Worm (Caenorhabditis elegans): ENCODE measurements around the gene F02H6.2.

The F02H6.2 gene

DNA sequence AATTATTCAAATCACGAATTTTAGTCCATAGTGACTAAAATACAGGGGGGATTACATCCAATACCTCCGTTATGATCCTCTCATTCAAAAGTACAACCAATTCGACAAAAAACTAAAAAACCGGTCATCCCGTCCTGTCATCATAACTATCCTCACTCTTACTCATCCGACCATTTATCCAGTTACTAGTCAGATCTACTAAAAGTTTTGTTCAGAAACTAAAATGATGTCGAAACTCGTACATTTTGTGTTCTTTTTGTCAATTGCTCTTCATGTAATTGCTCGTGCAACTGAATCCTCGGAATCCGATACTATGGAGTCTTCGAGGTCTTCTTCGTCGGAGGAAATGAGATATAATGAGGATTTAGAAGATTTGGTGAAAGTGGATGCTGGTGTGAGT, 19.2 kb upstream of the F02H6.2 start, which contains the start of gene R05A10.2:
TSS of gene R05A10.2 (plus strand) at position 214 of the 400 bp plus-strand sequence.
- TF ChIP-seq nhr-232 (tag; optimal IDR thresholded peaks at IDR 0.05) = no peak
- no peak for TF ChIP-seq gmeb-2 (tag; optimal IDR thresholded peaks at IDR 0.05)
- no peak for TF ChIP-seq fax-1 (tag; optimal IDR thresholded peaks at IDR 0.05)
- TF ChIP-seq hlh-30 (tag; optimal IDR thresholded peaks at IDR 0.05; ENCODE audit: insufficient read depth) = no peak
- TF ChIP-seq pat-9 (tag; optimal IDR thresholded peaks at IDR 0.05) = no peak
- TF ChIP-seq ceh-24 (tag; optimal IDR thresholded peaks at IDR 0.05) = no peak
- no peak for TF ChIP-seq lin-11 (tag; optimal IDR thresholded peaks at IDR 0.05)
- no peak for TF ChIP-seq pqm-1 (tag; optimal IDR thresholded peaks at IDR 0.05)

DNA sequence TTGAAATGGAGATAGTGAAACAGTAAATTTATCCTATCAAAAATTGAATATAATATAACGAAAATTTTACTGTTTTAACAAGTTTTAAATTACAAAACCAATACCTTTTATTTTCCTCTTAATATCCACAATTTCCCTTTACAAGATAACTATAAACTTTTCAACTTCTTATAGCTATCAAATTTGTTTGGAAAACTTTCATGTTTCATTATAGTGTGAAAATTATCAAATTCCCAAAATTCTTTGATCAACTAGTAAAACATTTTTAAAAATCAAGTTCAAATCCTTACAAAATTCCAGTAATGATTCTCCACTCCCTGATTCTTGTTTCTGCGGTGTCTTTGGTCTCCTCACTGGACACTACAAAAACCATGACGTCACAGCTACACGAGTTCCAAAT, 14.2 kb upstream of the F02H6.2 start, which contains the start of gene R05A10.1:
TSS of gene R05A10.1 (plus strand) at position 301 of the 400 bp plus-strand sequence.
- TF ChIP-seq lin-11 (tag; optimal IDR thresholded peaks at IDR 0.05) (no peak), sox-2 (GFP tag; IDR thresholded peaks at IDR 0.05) (no peak)

DNA sequence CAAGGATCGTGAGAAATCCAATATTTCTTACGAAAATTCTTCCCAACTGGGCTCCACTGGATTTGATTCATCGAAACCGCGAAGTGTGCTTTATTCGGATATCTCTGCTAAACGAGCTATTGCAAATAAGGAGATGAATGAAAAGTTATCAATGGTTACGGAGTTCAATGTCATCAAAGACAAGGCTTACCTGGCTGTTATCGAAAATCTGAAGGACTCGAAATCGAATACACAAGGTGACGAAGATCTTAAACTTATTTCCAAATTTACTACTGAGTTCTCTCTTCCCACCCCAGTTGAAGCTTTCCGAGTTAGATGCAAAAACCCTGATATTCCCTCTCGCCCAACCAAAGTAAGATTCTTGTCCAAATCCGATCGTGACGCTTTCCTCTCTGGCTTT, 10.0 kb upstream of the F02H6.2 start:
- TF ChIP-seq elt-4 (tag; optimal IDR thresholded peaks at IDR 0.05) = no peak
- no peak for TF ChIP-seq hlh-30 (tag; optimal IDR thresholded peaks at IDR 0.05; ENCODE audit: insufficient read depth)
- TF ChIP-seq ceh-6 (GFP tag; optimal IDR thresholded peaks at IDR 0.05) = no peak
- no peak for TF ChIP-seq sdc-2 (tag; optimal IDR thresholded peaks at IDR 0.05)
- TF ChIP-seq T23F11.4 (GFP tag; optimal IDR thresholded peaks at IDR 0.05) = no peak
- TF ChIP-seq madf-2 (tag; optimal IDR thresholded peaks at IDR 0.05) = no peak
- TF ChIP-seq pax-1 (tag; optimal IDR thresholded peaks at IDR 0.05) = no peak
- no peak for TF ChIP-seq odd-2 (tag; optimal IDR thresholded peaks at IDR 0.05)
- TF ChIP-seq hlh-6 (tag; optimal IDR thresholded peaks at IDR 0.05) = no peak
- no peak for TF ChIP-seq pqm-1 (tag; optimal IDR thresholded peaks at IDR 0.05)
- TF ChIP-seq C38D4.7 (GFP tag; optimal IDR thresholded peaks at IDR 0.05) = no peak
- TF ChIP-seq ceh-31 (tag; optimal IDR thresholded peaks at IDR 0.05) = no peak
- no peak for TF ChIP-seq ama-1 (optimal IDR thresholded peaks at IDR 0.05)
- TF ChIP-seq sox-2 (GFP tag; IDR thresholded peaks at IDR 0.05) = no peak
- TF ChIP-seq ceh-18 (tag; optimal IDR thresholded peaks at IDR 0.05) = no peak
- TF ChIP-seq fkh-10 (GFP tag; optimal IDR thresholded peaks at IDR 0.05) = no peak
- TF ChIP-seq hlh-15 (tag; optimal IDR thresholded peaks at IDR 0.05) = no peak
- no peak for TF ChIP-seq unc-55 (GFP tag; optimal IDR thresholded peaks at IDR 0.05)

DNA sequence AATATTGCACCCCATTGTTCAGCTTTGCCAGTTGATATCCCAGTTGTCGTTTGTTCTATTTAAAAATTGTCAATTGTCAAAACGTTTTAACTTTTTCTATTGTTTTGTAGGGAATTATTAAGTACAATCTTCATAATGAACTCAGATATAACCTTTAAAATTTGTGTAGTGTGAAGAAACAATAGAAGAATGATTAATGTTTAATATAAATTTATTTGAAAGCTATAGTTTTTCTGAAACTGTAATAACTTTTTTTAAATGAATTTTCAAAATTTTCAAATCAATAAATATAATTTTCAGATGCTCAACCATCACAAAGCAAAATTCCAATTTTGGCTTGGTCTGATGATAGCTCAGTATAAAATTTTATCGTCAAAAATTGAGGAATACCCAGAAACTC, 4.4 kb upstream of the F02H6.2 start, which contains the start of gene K01G12.22:
TSS of gene K01G12.22 (plus strand) at position 301 of the 400 bp plus-strand sequence.
- TF ChIP-seq Y22D7AL.16 (tag; optimal IDR thresholded peaks at IDR 0.05) (no peak), nhr-11 (tag; optimal IDR thresholded peaks at IDR 0.05) (no peak), ceh-18 (tag; optimal IDR thresholded peaks at IDR 0.05) (no peak), unc-55 (GFP tag; optimal IDR thresholded peaks at IDR 0.05) (no peak)

DNA sequence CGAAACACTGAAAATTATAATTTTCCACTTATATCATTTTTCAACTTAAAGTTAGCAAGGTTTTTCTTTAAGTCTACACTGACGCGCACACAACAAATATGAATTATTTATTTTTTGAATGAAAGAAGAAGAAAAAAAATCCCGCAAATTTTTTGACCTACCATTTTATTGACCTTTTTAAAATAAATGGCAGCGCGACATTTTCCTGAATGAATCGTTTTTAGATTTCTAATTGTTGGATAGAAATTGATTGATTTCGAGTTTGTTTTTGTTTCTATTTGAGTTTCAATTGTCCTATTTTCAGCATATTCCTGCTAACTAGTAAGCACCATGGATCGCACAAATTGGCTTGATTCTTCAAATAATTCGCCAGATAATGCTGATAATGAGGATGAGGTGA, 3.1 kb upstream of the F02H6.2 start, which contains the start of gene K01G12.3:
TSS of gene K01G12.3 (plus strand) at position 301 of the 400 bp plus-strand sequence.
- TF ChIP-seq nfya-1 (tag; optimal IDR thresholded peaks at IDR 0.05) = no peak
- TF ChIP-seq pag-3 (tag; optimal IDR thresholded peaks at IDR 0.05; ENCODE audit: borderline replicate concordance) = no peak
- no peak for TF ChIP-seq ceh-6 (GFP tag; optimal IDR thresholded peaks at IDR 0.05)
- no peak for TF ChIP-seq ceh-30 (tag; optimal IDR thresholded peaks at IDR 0.05)
- no peak for TF ChIP-seq C08G9.2 (tag; optimal IDR thresholded peaks at IDR 0.05)
- TF ChIP-seq unc-55 (GFP tag; optimal IDR thresholded peaks at IDR 0.05) = no peak
- TF ChIP-seq hlh-15 (tag; optimal IDR thresholded peaks at IDR 0.05) = no peak
- TF ChIP-seq ceh-45 (GFP tag; IDR thresholded peaks at IDR 0.05) = no peak
- TF ChIP-seq K02D7.2 (tag; optimal IDR thresholded peaks at IDR 0.05) = no peak
- TF ChIP-seq ceh-24 (tag; optimal IDR thresholded peaks at IDR 0.05) = no peak
- TF ChIP-seq fkh-10 (GFP tag; optimal IDR thresholded peaks at IDR 0.05) = no peak
- TF ChIP-seq pat-9 (tag; optimal IDR thresholded peaks at IDR 0.05) = no peak
- TF ChIP-seq che-1 (tag; optimal IDR thresholded peaks at IDR 0.05) = no peak
- TF ChIP-seq lin-11 (tag; optimal IDR thresholded peaks at IDR 0.05) = no peak
- TF ChIP-seq T23F11.4 (GFP tag; optimal IDR thresholded peaks at IDR 0.05) = no peak
